Fruit fly (Drosophila melanogaster) whole organism, embryonic: Measurements from ENCODE around the gene CG8191.
A peak's percentile ranks its signal among the peaks of the same experiment; 100 is the strongest.

ENCODE experiments used
- CG10274 ChIP-seq: fragments of 200-800 bp; sonication (Bioruptor generic); optimal IDR thresholded peaks from 3 replicates; lab custom pipeline; 2017; ENCODE audit warnings: missing biosample characterization, mild to moderate bottlenecking, missing genetic modification characterization
- CG10654 ChIP-seq: fragments of 200-800 bp; sonication (Bioruptor generic); optimal IDR thresholded peaks from 2 replicates; lab custom pipeline; 2016; ENCODE audit warnings: missing biosample characterization, missing genetic modification characterization
- CG13775 ChIP-seq: fragments of 200-800 bp; sonication (Bioruptor generic); optimal IDR thresholded peaks from 3 replicates; lab custom pipeline; 2017; ENCODE audit warnings: missing biosample characterization, mild to moderate bottlenecking, missing genetic modification characterization
- CG14710 ChIP-seq: fragments of 200-800 bp; sonication (Bioruptor generic); optimal IDR thresholded peaks from 3 replicates; lab custom pipeline; 2019; ENCODE audit warnings: missing biosample characterization, mild to moderate bottlenecking, missing genetic modification characterization, moderate library complexity
- CG15011 ChIP-seq: fragments of 200-800 bp; sonication (Bioruptor generic); optimal IDR thresholded peaks from 3 replicates; lab custom pipeline; 2018; ENCODE audit warnings: missing biosample characterization, mild to moderate bottlenecking, missing genetic modification characterization
- CG17328 ChIP-seq: fragments of 200-800 bp; sonication (Bioruptor generic); IDR thresholded peaks from 2 replicates; pipeline ENCODE4 v1.3.6; 2022; ENCODE audit warnings: missing biosample characterization, missing genetic modification characterization
- CG17829 ChIP-seq: fragments of 200-800 bp; optimal IDR thresholded peaks from 2 replicates; lab custom pipeline; 2019; ENCODE audit warnings: missing biosample characterization, mild to moderate bottlenecking, missing genetic modification characterization, moderate library complexity
- CG17912 ChIP-seq: fragments of 200-800 bp; sonication (Bioruptor generic); optimal IDR thresholded peaks from 2 replicates; lab custom pipeline; 2018; ENCODE audit warnings: missing biosample characterization, mild to moderate bottlenecking, missing genetic modification characterization
- CG18476 ChIP-seq: fragments of 200-800 bp; sonication (Bioruptor generic); optimal IDR thresholded peaks from 2 replicates; lab custom pipeline; 2016; ENCODE audit warnings: missing biosample characterization, mild to moderate bottlenecking, missing genetic modification characterization
- CG18619 ChIP-seq: fragments of 200-800 bp; sonication (Bioruptor generic); optimal IDR thresholded peaks from 3 replicates; lab custom pipeline; 2017; ENCODE audit warnings: missing biosample characterization, mild to moderate bottlenecking, missing genetic modification characterization
- CG18764 ChIP-seq: fragments of 200-800 bp; sonication (Bioruptor generic); optimal IDR thresholded peaks from 3 replicates; lab custom pipeline; 2016; ENCODE audit warnings: missing biosample characterization, missing genetic modification characterization
- CG2116 ChIP-seq: fragments of 200-800 bp; sonication (Bioruptor generic); optimal IDR thresholded peaks from 3 replicates; lab custom pipeline; 2018; ENCODE audit warnings: missing biosample characterization, mild to moderate bottlenecking, missing genetic modification characterization
- CG2202 ChIP-seq: fragments of 200-800 bp; sonication (Bioruptor generic); optimal IDR thresholded peaks from 2 replicates; lab custom pipeline; 2018; ENCODE audit warnings: missing biosample characterization, mild to moderate bottlenecking, missing genetic modification characterization
- CG3163 ChIP-seq: fragments of 200-800 bp; sonication (Bioruptor generic); optimal IDR thresholded peaks from 3 replicates; lab custom pipeline; 2016; ENCODE audit warnings: missing biosample characterization, missing genetic modification characterization
- CG3281 ChIP-seq: fragments of 200-800 bp; sonication (Bioruptor generic); optimal IDR thresholded peaks from 3 replicates; lab custom pipeline; 2017; ENCODE audit warnings: missing biosample characterization, mild to moderate bottlenecking, missing genetic modification characterization
- CG33557 ChIP-seq: fragments of 200-800 bp; sonication (Bioruptor generic); optimal IDR thresholded peaks from 2 replicates; lab custom pipeline; 2019; ENCODE audit warnings: missing biosample characterization, mild to moderate bottlenecking, missing genetic modification characterization, moderate library complexity
- CG34422 ChIP-seq: fragments of 200-800 bp; sonication (Bioruptor generic); IDR thresholded peaks from 3 replicates; pipeline ENCODE4 v1.3.6; 2022; ENCODE audit warnings: missing biosample characterization, missing genetic modification characterization
- CG4617 ChIP-seq: fragments of 200-800 bp; sonication (Bioruptor generic); optimal IDR thresholded peaks from 3 replicates; lab custom pipeline; 2016; ENCODE audit warnings: missing biosample characterization, missing genetic modification characterization, borderline replicate concordance
- CG5953 ChIP-seq: fragments of 200-800 bp; sonication (Bioruptor generic); IDR thresholded peaks from 2 replicates; pipeline ENCODE4 v1.3.6; 2022; ENCODE audit warnings: missing biosample characterization, missing genetic modification characterization
- CG7928 ChIP-seq: fragments of 200-800 bp; sonication (Bioruptor generic); optimal IDR thresholded peaks from 2 replicates; lab custom pipeline; 2017; ENCODE audit warnings: missing biosample characterization, mild to moderate bottlenecking, missing genetic modification characterization
- CG9797 ChIP-seq: fragments of 200-800 bp; sonication (Bioruptor generic); optimal IDR thresholded peaks from 3 replicates; lab custom pipeline; 2018; ENCODE audit warnings: missing biosample characterization, mild to moderate bottlenecking, missing genetic modification characterization
- Camta ChIP-seq: fragments of 200-800 bp; sonication (Bioruptor generic); optimal IDR thresholded peaks from 2 replicates; lab custom pipeline; 2016; ENCODE audit warnings: missing biosample characterization, missing genetic modification characterization
- CkIIα-i1 ChIP-seq: fragments of 200-800 bp; sonication (Bioruptor generic); IDR thresholded peaks from 2 replicates; pipeline ENCODE4 v1.3.6; 2022; ENCODE audit warnings: missing biosample characterization, missing genetic modification characterization
- CoRest ChIP-seq: fragments of 200-800 bp; sonication (Bioruptor generic); optimal IDR thresholded peaks from 3 replicates; lab custom pipeline; 2018; ENCODE audit warnings: missing biosample characterization, mild to moderate bottlenecking, missing genetic modification characterization, moderate library complexity
- CrebB ChIP-seq: fragments of 200-800 bp; sonication (Bioruptor generic); optimal IDR thresholded peaks from 3 replicates; lab custom pipeline; 2018; ENCODE audit warnings: missing biosample characterization, mild to moderate bottlenecking, missing genetic modification characterization
- Gsc ChIP-seq: fragments of 200-800 bp; sonication (Bioruptor generic); IDR thresholded peaks from 2 replicates; pipeline ENCODE4 v1.3.6; 2022; ENCODE audit warnings: missing biosample characterization, missing genetic modification characterization
- H2.0 ChIP-seq: fragments of 200-800 bp; sonication (Bioruptor generic); IDR thresholded peaks from 2 replicates; pipeline ENCODE4 v1.3.6; 2022; ENCODE audit warnings: missing biosample characterization, missing genetic modification characterization
- HmgD ChIP-seq: fragments of 200-800 bp; sonication (Bioruptor generic); optimal IDR thresholded peaks from 3 replicates; lab custom pipeline; 2016; ENCODE audit warnings: missing biosample characterization, missing genetic modification characterization
- PHDP ChIP-seq: fragments of 200-800 bp; sonication (Bioruptor generic); optimal IDR thresholded peaks from 3 replicates; lab custom pipeline; 2018; ENCODE audit warnings: missing biosample characterization, mild to moderate bottlenecking, missing genetic modification characterization, moderate library complexity
- Rfx ChIP-seq: fragments of 200-800 bp; sonication (Bioruptor generic); IDR thresholded peaks from 2 replicates; pipeline ENCODE4 v1.3.6; 2022; ENCODE audit warnings: missing biosample characterization, missing genetic modification characterization
- Rx ChIP-seq: fragments of 200-800 bp; sonication (Bioruptor generic); IDR thresholded peaks from 2 replicates; pipeline ENCODE4 v1.3.6; 2022; ENCODE audit warnings: missing biosample characterization, missing genetic modification characterization
- Scr ChIP-seq: fragments of 200-800 bp; sonication (Bioruptor generic); IDR thresholded peaks from 2 replicates; pipeline ENCODE4 v1.3.6; 2022; ENCODE audit warnings: missing biosample characterization, missing genetic modification characterization; ENCODE audit not compliant: partially characterized antibody
- Taf1 ChIP-seq: fragments of 200-800 bp; sonication (Bioruptor generic); IDR thresholded peaks from 2 replicates; pipeline ENCODE4 v1.3.6; 2022; ENCODE audit warnings: missing biosample characterization, missing genetic modification characterization
- YL-1 ChIP-seq: fragments of 200-800 bp; sonication (Bioruptor generic); optimal IDR thresholded peaks from 3 replicates; lab custom pipeline; 2017; ENCODE audit warnings: missing biosample characterization, mild to moderate bottlenecking, missing genetic modification characterization
- az2 ChIP-seq: fragments of 200-800 bp; sonication (Bioruptor generic); optimal IDR thresholded peaks from 3 replicates; lab custom pipeline; 2016; ENCODE audit warnings: missing biosample characterization, missing genetic modification characterization
- bsh ChIP-seq, 2 experiments: fragments of 200-800 bp; sonication (Bioruptor generic); optimal IDR thresholded peaks; 2 replicates each; lab custom pipeline; 2017 to 2018; ENCODE audit warnings: mild to moderate bottlenecking in 2 of 2, missing biosample characterization in 2 of 2, missing genetic modification characterization in 2 of 2, moderate library complexity in 1 of 2
- corto ChIP-seq: fragments of 200-800 bp; sonication (Bioruptor generic); optimal IDR thresholded peaks from 2 replicates; lab custom pipeline; 2016; ENCODE audit warnings: missing biosample characterization, mild to moderate bottlenecking, missing genetic modification characterization, moderate library complexity
- fd64A ChIP-seq: fragments of 200-800 bp; sonication (Bioruptor generic); optimal IDR thresholded peaks from 3 replicates; lab custom pipeline; 2018; ENCODE audit warnings: missing biosample characterization, mild to moderate bottlenecking, missing genetic modification characterization
- gro ChIP-seq: fragments of 200-800 bp; sonication (Bioruptor generic); optimal IDR thresholded peaks from 2 replicates; lab custom pipeline; 2016; ENCODE audit warnings: missing biosample characterization, missing genetic modification characterization
- gt ChIP-seq: fragments of 200-800 bp; sonication (Bioruptor generic); IDR thresholded peaks from 2 replicates; pipeline ENCODE4 v1.3.6; 2022; ENCODE audit warnings: missing biosample characterization, missing genetic modification characterization
- h ChIP-seq: fragments of >200 bp; optimal IDR thresholded peaks from 2 replicates; lab custom pipeline; 2017
- hth ChIP-seq: fragments of >200 bp; optimal IDR thresholded peaks from 2 replicates; lab custom pipeline; 2017; ENCODE audit warnings: inconsistent platforms
- jigr1 ChIP-seq: fragments of 200-800 bp; sonication (Bioruptor generic); IDR thresholded peaks from 3 replicates; pipeline ENCODE4 v1.3.6; 2022; ENCODE audit warnings: missing biosample characterization, missing genetic modification characterization
- luna ChIP-seq: fragments of 200-800 bp; sonication (Bioruptor generic); optimal IDR thresholded peaks from 2 replicates; lab custom pipeline; 2016; ENCODE audit warnings: missing biosample characterization, missing genetic modification characterization
- p53 ChIP-seq: fragments of 200-800 bp; sonication (Bioruptor generic); optimal IDR thresholded peaks from 2 replicates; lab custom pipeline; 2016; ENCODE audit warnings: missing biosample characterization, missing genetic modification characterization
- pb ChIP-seq: fragments of 200-800 bp; sonication (Bioruptor generic); optimal IDR thresholded peaks from 3 replicates; lab custom pipeline; 2016; ENCODE audit warnings: missing biosample characterization, missing genetic modification characterization
- peb ChIP-seq: fragments of 200-800 bp; sonication (Bioruptor generic); IDR thresholded peaks from 2 replicates; pipeline ENCODE4 v1.3.6; 2022; ENCODE audit warnings: missing biosample characterization, missing genetic modification characterization
- pho ChIP-seq: fragments of 200-800 bp; sonication (Bioruptor generic); optimal IDR thresholded peaks from 2 replicates; lab custom pipeline; 2016; ENCODE audit warnings: missing biosample characterization, missing genetic modification characterization
- slou ChIP-seq: fragments of 200-800 bp; sonication (Bioruptor generic); optimal IDR thresholded peaks from 3 replicates; lab custom pipeline; 2016; ENCODE audit warnings: missing biosample characterization, missing genetic modification characterization
- sqz ChIP-seq: fragments of 200-800 bp; sonication (Bioruptor generic); optimal IDR thresholded peaks from 3 replicates; lab custom pipeline; 2018; ENCODE audit warnings: missing biosample characterization, mild to moderate bottlenecking, missing genetic modification characterization
- ttk ChIP-seq: fragments of 200-800 bp; sonication (Bioruptor generic); IDR thresholded peaks from 2 replicates; pipeline ENCODE4 v2.1.2; 2022; ENCODE audit warnings: missing biosample characterization, missing genetic modification characterization
- wek ChIP-seq: fragments of 200-800 bp; sonication (Bioruptor generic); optimal IDR thresholded peaks from 3 replicates; lab custom pipeline; 2018; ENCODE audit warnings: missing biosample characterization, mild to moderate bottlenecking, missing genetic modification characterization, moderate library complexity

CG8191 gene

DNA sequence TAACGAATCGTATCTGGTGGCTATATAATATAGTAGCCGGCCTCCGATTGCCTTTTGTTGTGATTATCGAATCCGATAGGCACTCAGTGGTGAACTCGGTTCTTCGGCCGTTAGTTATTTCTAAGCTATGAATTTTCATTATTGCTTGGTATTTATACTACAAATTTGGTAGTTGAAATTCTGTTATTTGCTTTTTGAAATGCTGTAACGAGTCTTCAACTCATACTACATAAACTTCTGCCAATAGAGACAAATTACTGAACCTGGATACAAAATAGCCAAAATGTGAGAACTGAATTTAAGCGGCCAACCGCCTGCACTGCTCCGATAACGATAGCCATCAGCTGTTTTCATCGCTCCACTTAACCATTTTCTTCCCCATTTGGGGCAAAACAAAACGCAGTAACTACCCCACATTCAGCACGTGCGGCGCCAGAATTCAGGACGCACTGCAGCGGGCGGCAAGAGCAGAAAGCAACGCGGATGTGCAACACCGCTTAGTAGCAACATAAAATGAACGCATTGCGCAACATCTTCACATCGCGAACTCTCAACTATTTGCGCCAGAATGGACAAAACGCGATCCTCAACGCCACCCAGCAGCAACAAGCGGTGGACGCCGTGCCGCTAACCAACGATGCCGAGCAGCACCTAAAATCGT, 7.0 kb downstream of the CG8191 start, which contains the start of the genes CG11679 and CG8206 (continued):
- TF ChIP-seq CG17829 (tag; lab: Kevin White, UChicago) (peak; percentile 23), CG34422 (peak; percentile 55; the same call in 1 of the 3 replicates), CrebB (tag; lab: Kevin White, UChicago) (no peak), CG10274 (GFP tag; lab: Kevin White, UChicago) (no peak), slou (GFP tag; lab: Kevin White, UChicago) (no peak), pb (no peak), jigr1 (GFP tag; lab: Robert Waterston, UW) (no peak), CG10654 (no peak), wek (no peak), CG2202 (tag; lab: Kevin White, UChicago) (no peak), CG2116 (peak; percentile 82), Camta (GFP tag; lab: Kevin White, UChicago) (no peak), Rx (GFP tag; lab: Robert Waterston, UW) (no peak), h (no peak), CG9797 (no peak), Gsc (GFP tag; lab: Robert Waterston, UW) (no peak), bsh (GFP tag; optimal IDR thresholded peaks at IDR 0.05; lab: Kevin White, UChicago) (no peak), Rfx (peak; percentile 72), CG7928 (GFP tag; lab: Kevin White, UChicago) (no peak), YL-1 (GFP tag; lab: Kevin White, UChicago) (peak; percentile 42), CG15011 (GFP tag; lab: Kevin White, UChicago) (no peak), CG5953 (GFP tag; lab: Robert Waterston, UW) (no peak), peb (no peak), H2.0 (GFP tag; lab: Robert Waterston, UW) (no peak), pho (GFP tag; lab: Kevin White, UChicago) (peak; percentile 18), CoRest (tag; lab: Kevin White, UChicago) (peak; percentile 59), Taf1 (GFP tag; lab: Robert Waterston, UW) (no peak), luna (GFP tag; lab: Kevin White, UChicago) (no peak), gt (GFP tag; lab: Robert Waterston, UW) (no peak), Scr (GFP tag; lab: Robert Waterston, UW) (peak; percentile 54), hth (lab: Kevin White, UChicago) (no peak), CkIIα-i1 (GFP tag; lab: Robert Waterston, UW) (no peak), CG3163 (GFP tag; lab: Kevin White, UChicago) (no peak), CG18476 (GFP tag; lab: Kevin White, UChicago) (no peak), corto (GFP tag; lab: Kevin White, UChicago) (no peak), ttk (no peak), sqz (no peak), CG13775 (GFP tag; lab: Kevin White, UChicago) (peak; percentile 37), CG18764 (GFP tag; lab: Kevin White, UChicago) (no peak), p53 (no peak), CG18619 (peak; percentile 9), PHDP (tag; lab: Kevin White, UChicago) (peak; percentile 13), CG14710 (tag; lab: Kevin White, UChicago) (peak; percentile 46), CG17328 (GFP tag; lab: Robert Waterston, UW) (no peak), fd64A (GFP tag; lab: Kevin White, UChicago) (no peak), az2 (GFP tag; lab: Kevin White, UChicago) (no peak), CG17912 (GFP tag; lab: Kevin White, UChicago) (peak; percentile 9), CG33557 (GFP tag; lab: Kevin White, UChicago) (no peak), HmgD (peak; percentile 46), CG4617 (peak; percentile 5), CG3281 (GFP tag; lab: Kevin White, UChicago) (peak; percentile 15), gro (GFP tag; lab: Kevin White, UChicago) (peak; percentile 34)
